Worm (Caenorhabditis elegans) whole organism, L2 larva: ENCODE results near the gene fbxa-6.
A peak's percentile ranks its signal among the peaks of the same experiment; 100 is the strongest.

ENCODE experiments used
- C34F6.9 ChIP-seq: fragments of 150-350 bp; optimal IDR thresholded peaks from 2 replicates; lab custom pipeline; 2014; ENCODE audit warnings: missing biosample characterization, missing genetic modification characterization
- F13H6.1 ChIP-seq: sonication (generic microtip); optimal IDR thresholded peaks from 2 replicates; lab custom pipeline; 2016; ENCODE audit warnings: missing genetic modification characterization, missing compliant biosample characterization
- Y55F3AM.14 ChIP-seq: fragments of 200-800 bp; sonication (Bioruptor generic); optimal IDR thresholded peaks from 2 replicates; lab custom pipeline; 2018; ENCODE audit warnings: mild to moderate bottlenecking, missing genetic modification characterization, missing compliant biosample characterization
- ZK546.5 ChIP-seq: sonication (generic microtip); optimal IDR thresholded peaks from 2 replicates; lab custom pipeline; 2017; ENCODE audit warnings: missing biosample characterization, missing genetic modification characterization
- alr-1 ChIP-seq: fragments of 150-350 bp; optimal IDR thresholded peaks from 2 replicates; lab custom pipeline; 2014; ENCODE audit warnings: missing biosample characterization, missing genetic modification characterization
- aly-2 ChIP-seq: fragments of 150-350 bp; optimal IDR thresholded peaks from 2 replicates; lab custom pipeline; 2014; ENCODE audit warnings: missing biosample characterization, missing genetic modification characterization
- ama-1 ChIP-seq: fragments of 150-350 bp; optimal IDR thresholded peaks from 2 replicates; lab custom pipeline; 2018; ENCODE audit warnings: inconsistent platforms
- blmp-1 ChIP-seq: sonication (generic microtip); optimal IDR thresholded peaks from 2 replicates; lab custom pipeline; 2017; ENCODE audit warnings: missing genetic modification characterization, mild to moderate bottlenecking, missing compliant biosample characterization, antibody characterized with exemption, moderate library complexity; ENCODE audit not compliant: insufficient read depth
- ceh-82 ChIP-seq: fragments of 150-350 bp; optimal IDR thresholded peaks from 2 replicates; lab custom pipeline; 2014; ENCODE audit warnings: missing biosample characterization, missing genetic modification characterization
- crh-2 ChIP-seq: sonication (generic microtip); optimal IDR thresholded peaks from 2 replicates; lab custom pipeline; 2017; ENCODE audit warnings: missing biosample characterization, missing genetic modification characterization
- egl-27 ChIP-seq: sonication (generic microtip); optimal IDR thresholded peaks from 3 replicates; lab custom pipeline; 2017; ENCODE audit warnings: missing biosample characterization, missing genetic modification reagents, missing genetic modification characterization
- elt-1 ChIP-seq: fragments of 150-350 bp; optimal IDR thresholded peaks from 2 replicates; lab custom pipeline; 2014; ENCODE audit warnings: missing biosample characterization, missing genetic modification characterization
- elt-3 ChIP-seq: sonication (generic microtip); optimal IDR thresholded peaks from 2 replicates; lab custom pipeline; 2017; ENCODE audit warnings: missing biosample characterization, missing genetic modification characterization
- fos-1 ChIP-seq: fragments of 150-350 bp; optimal IDR thresholded peaks from 2 replicates; lab custom pipeline; 2014; ENCODE audit warnings: missing biosample characterization, missing genetic modification characterization
- gmeb-1 ChIP-seq: fragments of 150-350 bp; optimal IDR thresholded peaks from 2 replicates; lab custom pipeline; 2014; ENCODE audit warnings: missing biosample characterization, missing genetic modification characterization
- lin-11 ChIP-seq: fragments of 150-350 bp; sonication (generic microtip); optimal IDR thresholded peaks from 2 replicates; lab custom pipeline; 2014; ENCODE audit warnings: missing biosample characterization, missing genetic modification characterization, inconsistent platforms, mixed read lengths
- lin-39 ChIP-seq: fragments of 150-350 bp; optimal IDR thresholded peaks from 2 replicates; lab custom pipeline; 2014; ENCODE audit warnings: missing biosample characterization, missing genetic modification reagents, missing genetic modification characterization
- lsy-2 ChIP-seq, 2 experiments: fragments of 150-350 bp in 1 of 2; sonication (generic microtip) in 1 of 2; optimal IDR thresholded peaks; 2 replicates each; lab custom pipeline; 2014 to 2017; ENCODE audit warnings: missing biosample characterization in 2 of 2, missing genetic modification characterization in 2 of 2
- mab-5 ChIP-seq: fragments of 150-350 bp; optimal IDR thresholded peaks from 2 replicates; lab custom pipeline; 2014; ENCODE audit warnings: missing biosample characterization, missing genetic modification characterization
- mdl-1 ChIP-seq, 2 experiments: fragments of 150-350 bp in 1 of 2; sonication (generic microtip) in 1 of 2; optimal IDR thresholded peaks; 2 replicates each; lab custom pipeline; 2017; ENCODE audit warnings: missing biosample characterization in 2 of 2, missing genetic modification characterization in 2 of 2
- nhr-10 ChIP-seq: sonication (generic microtip); optimal IDR thresholded peaks from 2 replicates; lab custom pipeline; 2017; ENCODE audit warnings: missing biosample characterization, missing genetic modification characterization
- nhr-11 ChIP-seq: fragments of 150-350 bp; optimal IDR thresholded peaks from 2 replicates; lab custom pipeline; 2014; ENCODE audit warnings: missing biosample characterization, missing genetic modification characterization
- nhr-12 ChIP-seq: fragments of 150-350 bp; optimal IDR thresholded peaks from 2 replicates; lab custom pipeline; 2014; ENCODE audit warnings: missing biosample characterization, missing genetic modification characterization
- nhr-129 ChIP-seq: fragments of 150-350 bp; optimal IDR thresholded peaks from 2 replicates; lab custom pipeline; 2014; ENCODE audit warnings: missing biosample characterization, missing genetic modification characterization
- nhr-77 ChIP-seq: fragments of 150-350 bp; optimal IDR thresholded peaks from 2 replicates; lab custom pipeline; 2014; ENCODE audit warnings: missing biosample characterization, missing genetic modification characterization
- sem-4 ChIP-seq: fragments of 150-350 bp; optimal IDR thresholded peaks from 2 replicates; lab custom pipeline; 2014; ENCODE audit warnings: missing biosample characterization, missing genetic modification reagents, missing genetic modification characterization
- skn-1 ChIP-seq: sonication (generic microtip); optimal IDR thresholded peaks from 2 replicates; lab custom pipeline; 2017; ENCODE audit warnings: missing biosample characterization, missing genetic modification characterization
- sma-9 ChIP-seq, 2 experiments: fragments of 150-350 bp in 1 of 2; sonication (generic microtip) in 1 of 2; optimal IDR thresholded peaks; 2 replicates each; lab custom pipeline; 2014 to 2016; ENCODE audit warnings: missing genetic modification characterization in 2 of 2, mild to moderate bottlenecking in 1 of 2, missing biosample characterization in 1 of 2, missing compliant biosample characterization in 1 of 2, missing genetic modification reagents in 1 of 2, moderate library complexity in 1 of 2
- snpc-4 ChIP-seq: fragments of 150-350 bp; optimal IDR thresholded peaks from 2 replicates; lab custom pipeline; 2014; ENCODE audit warnings: missing biosample characterization, missing genetic modification characterization
- unc-39 ChIP-seq: fragments of 150-350 bp; optimal IDR thresholded peaks from 2 replicates; lab custom pipeline; 2014; ENCODE audit warnings: missing biosample characterization, missing genetic modification characterization
- unc-55 ChIP-seq: fragments of 150-350 bp; sonication (generic microtip); optimal IDR thresholded peaks from 3 replicates; lab custom pipeline; 2014; ENCODE audit warnings: missing biosample characterization, missing genetic modification reagents, missing genetic modification characterization
- unc-62 ChIP-seq: fragments of 150-350 bp; optimal IDR thresholded peaks from 2 replicates; lab custom pipeline; 2014; ENCODE audit warnings: missing biosample characterization, missing genetic modification reagents, missing genetic modification characterization
- zag-1 ChIP-seq: fragments of 150-350 bp; optimal IDR thresholded peaks from 2 replicates; lab custom pipeline; 2014; ENCODE audit warnings: missing biosample characterization, missing genetic modification characterization
- ztf-1 ChIP-seq: fragments of 200-800 bp; sonication (Bioruptor generic); conservative IDR thresholded peaks from 2 replicates; pipeline ENCODE4 v1.3.6; 2022; ENCODE audit warnings: missing genetic modification characterization, missing compliant biosample characterization

The fbxa-6 gene

DNA sequence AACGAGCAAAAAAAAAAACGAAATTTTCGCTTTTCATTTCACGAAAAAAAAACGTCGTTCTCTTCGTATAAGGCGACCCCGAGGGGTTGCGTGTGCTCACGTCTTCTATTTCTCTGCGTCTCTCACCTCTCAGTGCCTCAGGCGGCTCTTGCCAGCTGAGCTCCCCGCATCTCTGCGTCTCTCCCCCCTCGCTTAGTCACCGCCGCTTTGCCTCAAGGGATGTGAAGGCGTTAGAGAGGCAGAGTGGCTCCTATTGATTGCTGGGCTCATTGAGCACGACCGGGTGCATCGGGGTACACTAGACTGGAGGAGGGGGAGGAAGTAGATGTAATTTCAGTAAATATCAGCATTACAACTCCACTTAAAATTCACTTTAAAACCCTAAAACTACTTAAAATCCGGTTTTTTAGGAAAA lies 22.7 kb upstream of the fbxa-6 start (continued):
- peak; percentile 86 for TF ChIP-seq lin-11 (tag; lab: Kevin White, UChicago)
- TF ChIP-seq fos-1 (tag; lab: Kevin White, UChicago) = peak; percentile 22

DNA sequence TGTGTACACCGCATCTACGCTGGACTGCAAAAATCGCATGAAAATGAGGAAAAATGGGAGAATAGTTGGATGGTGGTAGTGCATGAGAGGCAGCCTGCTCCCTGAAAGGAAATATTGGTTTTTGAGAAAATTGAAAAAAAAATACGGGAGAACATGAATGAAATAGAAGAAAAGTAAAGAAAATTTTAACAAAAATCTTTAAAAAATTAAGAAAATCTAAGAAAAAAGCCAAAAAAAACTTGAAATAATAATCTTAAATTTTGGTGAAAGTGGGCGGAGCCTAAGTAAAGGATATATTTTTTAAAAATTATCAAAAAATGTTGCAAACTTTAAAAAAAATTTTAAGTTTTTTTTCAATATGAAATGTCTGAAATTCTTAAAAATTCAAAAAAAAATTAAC lies 21.0 kb upstream of the fbxa-6 start, which contains the start of gene H10E21.5:
H10E21.5 (minus strand) TSS at position 101 of the 400 bp plus-strand sequence.
- TF ChIP-seq unc-55 (no peak), unc-39 (tag; lab: Kevin White, UChicago) (no peak), egl-27 (tag; lab: Kevin White, UChicago) (no peak), lin-11 (tag; lab: Kevin White, UChicago) (no peak), lin-39 (tag; lab: Kevin White, UChicago) (no peak), gmeb-1 (no peak), ceh-82 (no peak), aly-2 (tag; lab: Kevin White, UChicago) (no peak), Y55F3AM.14 (GFP tag; lab: Kevin White, UChicago) (no peak), elt-1 (tag; lab: Kevin White, UChicago) (no peak)
- TF ChIP-seq, all 48 proteins: peak for 0

DNA sequence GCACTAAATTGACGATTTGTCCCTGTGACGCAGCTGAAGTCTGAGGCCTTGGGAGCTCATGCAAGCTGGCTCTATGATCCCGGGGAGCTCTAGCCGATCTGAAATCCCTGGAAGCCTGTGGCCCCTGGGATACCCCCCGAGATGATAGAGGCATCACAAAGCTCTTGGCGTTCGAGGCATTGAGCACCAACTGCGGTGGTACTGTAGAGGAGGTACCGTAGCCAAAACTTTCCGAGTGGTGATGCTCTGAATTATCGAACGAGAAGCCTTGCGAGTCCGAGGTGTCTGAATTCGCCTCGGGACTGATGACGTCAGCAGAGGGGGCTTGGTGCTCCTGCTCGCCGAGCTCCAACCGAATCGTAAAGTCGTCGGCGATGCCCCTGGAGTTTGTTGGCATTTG lies 18.4 kb upstream of the fbxa-6 start:
- no peak for TF ChIP-seq mab-5
- no peak for TF ChIP-seq nhr-12 (tag; lab: Kevin White, UChicago)
- no peak for TF ChIP-seq crh-2 (tag; lab: Kevin White, UChicago)
- TF ChIP-seq ama-1 = no peak
- TF ChIP-seq lsy-2 (tag; optimal IDR thresholded peaks at IDR 0.05; lab: Kevin White, UChicago) = no peak
- TF ChIP-seq sma-9 (GFP tag; optimal IDR thresholded peaks at IDR 0.05; lab: Kevin White, UChicago) = no peak
- no peak for TF ChIP-seq sma-9 (tag; optimal IDR thresholded peaks at IDR 0.05; lab: Kevin White, UChicago)
- TF ChIP-seq elt-3 (tag; lab: Kevin White, UChicago) = no peak
- TF ChIP-seq mdl-1 (tag; optimal IDR thresholded peaks at IDR 0.05; lab: Kevin White, UChicago) = no peak
- no peak for TF ChIP-seq gmeb-1
- TF ChIP-seq nhr-77 (tag; lab: Kevin White, UChicago) = no peak
- TF ChIP-seq lin-39 (tag; lab: Kevin White, UChicago) = no peak
- TF ChIP-seq F13H6.1 (tag; lab: Kevin White, UChicago) = no peak
- no peak for TF ChIP-seq ztf-1 (GFP tag; lab: Robert Waterston, UW)
- no peak for TF ChIP-seq skn-1 (tag; lab: Kevin White, UChicago)

DNA sequence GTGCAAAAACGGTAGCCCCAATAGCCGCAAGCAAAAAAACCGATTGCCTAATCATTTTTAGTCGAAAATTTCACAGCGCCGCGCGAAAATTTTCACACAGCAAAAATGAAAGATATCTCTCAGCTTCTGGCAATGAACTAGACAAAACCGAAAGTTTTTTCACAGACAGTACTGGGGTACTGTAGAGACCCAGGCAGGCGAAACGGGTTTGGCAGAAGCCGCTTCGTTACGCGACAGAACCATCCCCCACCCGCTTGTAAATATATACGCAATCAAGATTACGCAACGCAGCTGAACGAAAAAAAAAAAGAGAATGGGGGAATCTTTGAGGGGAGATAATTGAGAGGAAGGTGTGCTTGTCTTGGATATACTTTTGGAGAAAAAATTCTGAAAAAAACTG lies 16.6 kb upstream of the fbxa-6 start, which contains the start of gene H10E21.4:
H10E21.4 (minus strand) TSS at position 167 of the 400 bp plus-strand sequence.
- TF ChIP-seq blmp-1 (tag; lab: Kevin White, UChicago) (no peak), alr-1 (tag; lab: Kevin White, UChicago) (no peak), fos-1 (tag; lab: Kevin White, UChicago) (no peak), nhr-11 (no peak), ZK546.5 (tag; lab: Kevin White, UChicago) (no peak), gmeb-1 (no peak), nhr-129 (tag; lab: Kevin White, UChicago) (no peak), sem-4 (tag; lab: Kevin White, UChicago) (no peak)

DNA sequence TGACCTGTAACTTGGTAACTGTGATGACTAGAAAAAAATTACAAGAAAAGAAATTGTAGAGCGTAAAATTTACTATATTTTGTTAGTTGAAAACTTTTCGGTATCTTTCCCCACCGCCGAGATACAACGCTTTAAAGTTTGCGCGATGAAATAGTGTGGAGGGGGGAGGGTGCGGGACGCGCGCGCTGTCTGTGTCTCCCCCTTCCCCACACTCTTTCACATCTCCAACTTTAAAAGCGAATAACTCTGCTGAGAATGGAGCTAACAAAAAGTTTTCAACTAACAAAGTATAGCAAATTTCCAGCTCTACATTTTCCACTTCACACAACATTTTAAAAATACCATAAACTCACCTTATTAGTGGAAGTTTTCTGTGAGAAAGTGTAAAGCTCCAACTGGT lies 14.7 kb upstream of the fbxa-6 start:
- TF ChIP-seq F13H6.1 (tag; lab: Kevin White, UChicago) = no peak
- no peak for TF ChIP-seq zag-1 (tag; lab: Kevin White, UChicago)
- no peak for TF ChIP-seq nhr-10 (tag; lab: Kevin White, UChicago)
- TF ChIP-seq ztf-1 (GFP tag; lab: Robert Waterston, UW) = no peak
- no peak for TF ChIP-seq ceh-82
- no peak for TF ChIP-seq unc-62 (GFP tag; lab: Kevin White, UChicago)
- TF ChIP-seq sem-4 (tag; lab: Kevin White, UChicago) = no peak
- no peak for TF ChIP-seq nhr-77 (tag; lab: Kevin White, UChicago)
- no peak for TF ChIP-seq gmeb-1
- no peak for TF ChIP-seq C34F6.9
- TF ChIP-seq egl-27 (tag; lab: Kevin White, UChicago) = no peak
- no peak for TF ChIP-seq nhr-11
- TF ChIP-seq unc-39 (tag; lab: Kevin White, UChicago) = no peak
- no peak for TF ChIP-seq blmp-1 (tag; lab: Kevin White, UChicago)
- no peak for TF ChIP-seq snpc-4 (tag; lab: Kevin White, UChicago)
- TF ChIP-seq ama-1 = no peak
